Worm (Caenorhabditis elegans) whole organism, L2 larva: ENCODE data around the gene cup-4.
A peak's percentile ranks its signal among the peaks of the same experiment; 100 is the strongest.

Experiments used
- C34F6.9 ChIP-seq: fragments of 150-350 bp; optimal IDR thresholded peaks from 2 replicates; lab custom pipeline; 2014; ENCODE audit warnings: missing biosample characterization, missing genetic modification characterization
- F13H6.1 ChIP-seq: sonication (generic microtip); optimal IDR thresholded peaks from 2 replicates; lab custom pipeline; 2016; ENCODE audit warnings: missing genetic modification characterization, missing compliant biosample characterization
- R02D3.7 ChIP-seq: fragments of 150-350 bp; optimal IDR thresholded peaks from 2 replicates; lab custom pipeline; 2014; ENCODE audit warnings: missing biosample characterization, missing genetic modification characterization
- Y55F3AM.14 ChIP-seq: fragments of 200-800 bp; sonication (Bioruptor generic); optimal IDR thresholded peaks from 2 replicates; lab custom pipeline; 2018; ENCODE audit warnings: mild to moderate bottlenecking, missing genetic modification characterization, missing compliant biosample characterization
- ZK546.5 ChIP-seq: sonication (generic microtip); optimal IDR thresholded peaks from 2 replicates; lab custom pipeline; 2017; ENCODE audit warnings: missing biosample characterization, missing genetic modification characterization
- alr-1 ChIP-seq: fragments of 150-350 bp; optimal IDR thresholded peaks from 2 replicates; lab custom pipeline; 2014; ENCODE audit warnings: missing biosample characterization, missing genetic modification characterization
- aly-2 ChIP-seq: fragments of 150-350 bp; optimal IDR thresholded peaks from 2 replicates; lab custom pipeline; 2014; ENCODE audit warnings: missing biosample characterization, missing genetic modification characterization
- ama-1 ChIP-seq: fragments of 150-350 bp; optimal IDR thresholded peaks from 2 replicates; lab custom pipeline; 2018; ENCODE audit warnings: inconsistent platforms
- blmp-1 ChIP-seq: sonication (generic microtip); optimal IDR thresholded peaks from 2 replicates; lab custom pipeline; 2017; ENCODE audit warnings: missing genetic modification characterization, mild to moderate bottlenecking, missing compliant biosample characterization, antibody characterized with exemption, moderate library complexity; ENCODE audit not compliant: insufficient read depth
- ceh-82 ChIP-seq: fragments of 150-350 bp; optimal IDR thresholded peaks from 2 replicates; lab custom pipeline; 2014; ENCODE audit warnings: missing biosample characterization, missing genetic modification characterization
- crh-2 ChIP-seq: sonication (generic microtip); optimal IDR thresholded peaks from 2 replicates; lab custom pipeline; 2017; ENCODE audit warnings: missing biosample characterization, missing genetic modification characterization
- egl-27 ChIP-seq: sonication (generic microtip); optimal IDR thresholded peaks from 3 replicates; lab custom pipeline; 2017; ENCODE audit warnings: missing biosample characterization, missing genetic modification reagents, missing genetic modification characterization
- elt-1 ChIP-seq: fragments of 150-350 bp; optimal IDR thresholded peaks from 2 replicates; lab custom pipeline; 2014; ENCODE audit warnings: missing biosample characterization, missing genetic modification characterization
- fos-1 ChIP-seq: fragments of 150-350 bp; optimal IDR thresholded peaks from 2 replicates; lab custom pipeline; 2014; ENCODE audit warnings: missing biosample characterization, missing genetic modification characterization
- gmeb-1 ChIP-seq: fragments of 150-350 bp; optimal IDR thresholded peaks from 2 replicates; lab custom pipeline; 2014; ENCODE audit warnings: missing biosample characterization, missing genetic modification characterization
- lin-11 ChIP-seq: fragments of 150-350 bp; sonication (generic microtip); optimal IDR thresholded peaks from 2 replicates; lab custom pipeline; 2014; ENCODE audit warnings: missing biosample characterization, missing genetic modification characterization, inconsistent platforms, mixed read lengths
- lsy-2 ChIP-seq, 2 experiments: fragments of 150-350 bp in 1 of 2; sonication (generic microtip) in 1 of 2; optimal IDR thresholded peaks; 2 replicates each; lab custom pipeline; 2014 to 2017; ENCODE audit warnings: missing biosample characterization in 2 of 2, missing genetic modification characterization in 2 of 2
- mdl-1 ChIP-seq, 2 experiments: fragments of 150-350 bp in 1 of 2; sonication (generic microtip) in 1 of 2; optimal IDR thresholded peaks; 2 replicates each; lab custom pipeline; 2017; ENCODE audit warnings: missing biosample characterization in 2 of 2, missing genetic modification characterization in 2 of 2
- nhr-10 ChIP-seq: sonication (generic microtip); optimal IDR thresholded peaks from 2 replicates; lab custom pipeline; 2017; ENCODE audit warnings: missing biosample characterization, missing genetic modification characterization
- nhr-129 ChIP-seq: fragments of 150-350 bp; optimal IDR thresholded peaks from 2 replicates; lab custom pipeline; 2014; ENCODE audit warnings: missing biosample characterization, missing genetic modification characterization
- nhr-21 ChIP-seq: fragments of 150-350 bp; optimal IDR thresholded peaks from 2 replicates; lab custom pipeline; 2014; ENCODE audit warnings: missing biosample characterization, missing genetic modification characterization
- nhr-237 ChIP-seq: fragments of 150-350 bp; optimal IDR thresholded peaks from 2 replicates; lab custom pipeline; 2014; ENCODE audit warnings: missing biosample characterization, missing genetic modification characterization
- nhr-25 ChIP-seq: fragments of 150-350 bp; sonication (generic microtip); optimal IDR thresholded peaks from 3 replicates; lab custom pipeline; 2014; ENCODE audit warnings: missing biosample characterization, missing genetic modification characterization
- nhr-6 ChIP-seq: fragments of 150-350 bp; optimal IDR thresholded peaks from 2 replicates; lab custom pipeline; 2014; ENCODE audit warnings: missing biosample characterization, missing genetic modification characterization
- nhr-77 ChIP-seq: fragments of 150-350 bp; optimal IDR thresholded peaks from 2 replicates; lab custom pipeline; 2014; ENCODE audit warnings: missing biosample characterization, missing genetic modification characterization
- peb-1 ChIP-seq: fragments of 150-350 bp; optimal IDR thresholded peaks from 2 replicates; lab custom pipeline; 2014; ENCODE audit warnings: missing biosample characterization, missing genetic modification characterization
- sem-4 ChIP-seq: fragments of 150-350 bp; optimal IDR thresholded peaks from 2 replicates; lab custom pipeline; 2014; ENCODE audit warnings: missing biosample characterization, missing genetic modification reagents, missing genetic modification characterization
- skn-1 ChIP-seq: sonication (generic microtip); optimal IDR thresholded peaks from 2 replicates; lab custom pipeline; 2017; ENCODE audit warnings: missing biosample characterization, missing genetic modification characterization
- sma-3 ChIP-seq: sonication (generic microtip); optimal IDR thresholded peaks from 2 replicates; lab custom pipeline; 2016; ENCODE audit warnings: missing genetic modification reagents, missing genetic modification characterization, missing compliant biosample characterization
- sma-9 ChIP-seq, 2 experiments: fragments of 150-350 bp in 1 of 2; sonication (generic microtip) in 1 of 2; optimal IDR thresholded peaks; 2 replicates each; lab custom pipeline; 2014 to 2016; ENCODE audit warnings: missing genetic modification characterization in 2 of 2, mild to moderate bottlenecking in 1 of 2, missing biosample characterization in 1 of 2, missing compliant biosample characterization in 1 of 2, missing genetic modification reagents in 1 of 2, moderate library complexity in 1 of 2
- snpc-4 ChIP-seq: fragments of 150-350 bp; optimal IDR thresholded peaks from 2 replicates; lab custom pipeline; 2014; ENCODE audit warnings: missing biosample characterization, missing genetic modification characterization
- unc-39 ChIP-seq: fragments of 150-350 bp; optimal IDR thresholded peaks from 2 replicates; lab custom pipeline; 2014; ENCODE audit warnings: missing biosample characterization, missing genetic modification characterization
- unc-55 ChIP-seq: fragments of 150-350 bp; sonication (generic microtip); optimal IDR thresholded peaks from 3 replicates; lab custom pipeline; 2014; ENCODE audit warnings: missing biosample characterization, missing genetic modification reagents, missing genetic modification characterization
- unc-62 ChIP-seq: fragments of 150-350 bp; optimal IDR thresholded peaks from 2 replicates; lab custom pipeline; 2014; ENCODE audit warnings: missing biosample characterization, missing genetic modification reagents, missing genetic modification characterization
- zag-1 ChIP-seq: fragments of 150-350 bp; optimal IDR thresholded peaks from 2 replicates; lab custom pipeline; 2014; ENCODE audit warnings: missing biosample characterization, missing genetic modification characterization
- ztf-11 ChIP-seq: sonication (generic microtip); optimal IDR thresholded peaks from 2 replicates; lab custom pipeline; 2017; ENCODE audit warnings: missing biosample characterization, missing genetic modification characterization
- ztf-4 ChIP-seq: fragments of 150-350 bp; optimal IDR thresholded peaks from 2 replicates; lab custom pipeline; 2014; ENCODE audit warnings: missing biosample characterization, missing genetic modification characterization

Gene cup-4

DNA sequence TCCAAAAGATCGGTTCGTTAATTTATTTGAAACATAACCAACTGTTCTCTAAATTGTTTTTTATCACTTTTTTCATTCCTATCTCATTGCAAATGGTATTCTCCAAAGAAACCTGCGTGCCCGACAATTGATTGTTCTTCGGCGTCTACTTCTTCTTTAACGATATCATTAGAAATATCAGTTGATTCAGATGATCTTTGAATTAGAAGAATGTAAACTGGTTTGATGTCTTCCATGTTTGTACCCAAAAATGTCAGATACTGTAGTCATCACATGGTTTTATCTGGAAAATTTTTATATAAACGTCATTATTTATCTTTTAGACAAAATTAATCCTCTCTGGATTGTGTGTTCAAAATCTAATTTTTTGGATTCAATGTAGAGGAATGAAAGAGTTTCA is 31.4 kb downstream of the cup-4 start (continued):
- no peak for TF ChIP-seq R02D3.7 (tag; lab: Kevin White, UChicago)
- no peak for TF ChIP-seq alr-1 (tag; lab: Kevin White, UChicago)
- TF ChIP-seq nhr-237: no peak
- TF ChIP-seq, all 48 proteins: peak for 7

DNA sequence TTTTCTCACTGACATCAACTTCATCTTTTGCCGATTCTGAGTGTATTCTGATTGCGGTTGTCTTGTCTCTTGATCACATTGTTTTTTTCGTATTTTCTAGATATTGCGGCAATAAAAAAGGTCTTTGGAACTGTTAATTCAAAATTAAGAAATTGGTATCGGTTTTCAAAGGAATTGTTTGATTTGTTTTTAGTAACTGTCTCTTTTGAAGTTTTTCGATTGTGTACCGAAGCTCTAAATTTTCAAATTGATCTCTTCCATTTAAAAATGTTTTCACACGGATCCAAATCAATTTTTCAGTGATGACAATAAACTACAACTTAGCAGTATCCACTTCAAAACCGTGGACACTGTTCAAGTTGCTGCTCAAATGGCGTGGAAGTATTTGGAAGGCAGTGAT is 34.4 kb downstream of the cup-4 start, which contains the start of gene best-24:
best-24 (plus strand) TSS at position 301 of the 400 bp plus-strand sequence.
- TF ChIP-seq sma-9 (GFP tag; optimal IDR thresholded peaks at IDR 0.05; lab: Kevin White, UChicago) (no peak), sma-9 (tag; optimal IDR thresholded peaks at IDR 0.05; lab: Kevin White, UChicago) (no peak), sma-3 (GFP tag; lab: Kevin White, UChicago) (no peak), unc-55 (no peak), nhr-129 (tag; lab: Kevin White, UChicago) (no peak), nhr-77 (tag; lab: Kevin White, UChicago) (no peak), zag-1 (no peak), ztf-11 (tag; lab: Kevin White, UChicago) (no peak), aly-2 (tag; lab: Kevin White, UChicago) (no peak), nhr-10 (tag; lab: Kevin White, UChicago) (no peak), nhr-6 (tag; lab: Kevin White, UChicago) (no peak), snpc-4 (no peak), sem-4 (no peak), peb-1 (tag; lab: Kevin White, UChicago) (no peak), alr-1 (tag; lab: Kevin White, UChicago) (no peak), skn-1 (tag; lab: Kevin White, UChicago) (no peak), gmeb-1 (tag; lab: Kevin White, UChicago) (no peak), ZK546.5 (tag; lab: Kevin White, UChicago) (no peak)

DNA sequence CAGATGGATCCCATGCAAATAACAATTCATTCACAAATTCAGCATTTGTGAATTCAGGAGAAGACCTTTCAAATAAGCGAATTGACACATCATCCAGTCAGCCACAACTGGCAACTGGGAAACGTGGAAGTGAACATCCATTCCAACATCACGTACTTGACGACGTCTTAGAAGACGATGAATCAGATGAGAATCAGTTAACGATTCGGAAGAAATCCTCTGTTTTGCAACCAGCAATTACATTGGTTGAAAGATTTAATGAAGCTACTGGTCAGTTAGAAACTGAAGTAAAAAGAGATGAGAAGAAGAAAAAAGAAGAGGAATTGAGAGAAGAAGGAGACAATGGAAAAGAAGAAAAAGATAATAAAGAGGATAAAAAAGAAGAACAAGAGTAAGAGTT is 37.1 kb downstream of the cup-4 start:
- TF ChIP-seq gmeb-1 (tag; lab: Kevin White, UChicago) (no peak), zag-1 (no peak), ztf-11 (tag; lab: Kevin White, UChicago) (no peak), elt-1 (tag; lab: Kevin White, UChicago) (no peak), unc-39 (no peak), ama-1 (lab: Kevin White, UChicago) (no peak), alr-1 (tag; lab: Kevin White, UChicago) (no peak), F13H6.1 (tag; lab: Kevin White, UChicago) (no peak), aly-2 (tag; lab: Kevin White, UChicago) (no peak), nhr-10 (tag; lab: Kevin White, UChicago) (no peak)
- TF ChIP-seq, all 48 proteins: peak for 0

DNA sequence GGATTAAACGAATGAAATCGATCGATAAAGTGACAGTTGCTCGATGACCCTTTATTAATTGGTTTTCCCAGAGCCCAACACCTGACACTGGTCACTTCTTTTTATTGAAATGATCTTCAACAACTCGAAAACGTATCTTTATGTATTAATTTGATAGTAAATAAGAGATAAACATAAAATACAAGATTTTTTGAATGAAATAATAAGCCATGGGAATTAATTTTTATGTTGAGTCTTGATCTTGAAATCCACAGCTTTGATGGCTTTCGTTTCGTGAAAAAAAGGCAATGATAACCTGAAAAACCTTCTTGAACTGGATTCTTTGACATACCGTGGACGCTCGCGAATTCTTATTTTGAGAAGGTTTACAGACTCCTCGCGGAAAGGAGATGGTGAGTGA is 41.2 kb downstream of the cup-4 start, which contains the start of gene pcp-5:
pcp-5 (minus strand) TSS at position 101 of the 400 bp plus-strand sequence.
- no peak for TF ChIP-seq lin-11 (tag; lab: Kevin White, UChicago)
- TF ChIP-seq lsy-2 (tag; optimal IDR thresholded peaks at IDR 0.05; lab: Kevin White, UChicago): peak in 1 of 2 experiments; percentile 6

DNA sequence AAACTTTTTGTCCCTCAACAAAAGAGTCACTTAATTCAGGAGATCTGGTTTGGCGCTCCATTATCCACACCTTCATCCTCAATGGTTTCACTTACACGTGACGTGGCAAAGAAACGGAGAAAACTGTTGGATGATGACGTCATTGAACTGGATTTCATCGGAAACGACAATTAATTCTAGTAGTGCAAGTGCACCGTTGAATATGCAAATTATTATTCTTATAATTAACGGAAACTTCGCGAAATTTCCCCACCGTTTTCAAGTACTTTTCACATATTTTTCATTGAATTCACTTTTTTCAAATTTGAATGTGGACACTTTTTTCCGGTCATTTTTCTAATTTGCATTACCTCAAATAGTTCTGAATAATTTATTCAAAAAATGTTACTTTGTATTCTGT is 43.0 kb downstream of the cup-4 start, which contains the start of gene ZK688.1:
ZK688.1 (plus strand) TSS at position 301 of the 400 bp plus-strand sequence.
- TF ChIP-seq ceh-82 (tag; lab: Kevin White, UChicago) (no peak), blmp-1 (tag; lab: Kevin White, UChicago) (no peak), unc-62 (GFP tag; lab: Kevin White, UChicago) (no peak), Y55F3AM.14 (GFP tag; lab: Kevin White, UChicago) (no peak), nhr-237 (no peak), ztf-4 (no peak), mdl-1 (tag; optimal IDR thresholded peaks at IDR 0.05; lab: Kevin White, UChicago) (no peak), nhr-10 (tag; lab: Kevin White, UChicago) (no peak)

DNA sequence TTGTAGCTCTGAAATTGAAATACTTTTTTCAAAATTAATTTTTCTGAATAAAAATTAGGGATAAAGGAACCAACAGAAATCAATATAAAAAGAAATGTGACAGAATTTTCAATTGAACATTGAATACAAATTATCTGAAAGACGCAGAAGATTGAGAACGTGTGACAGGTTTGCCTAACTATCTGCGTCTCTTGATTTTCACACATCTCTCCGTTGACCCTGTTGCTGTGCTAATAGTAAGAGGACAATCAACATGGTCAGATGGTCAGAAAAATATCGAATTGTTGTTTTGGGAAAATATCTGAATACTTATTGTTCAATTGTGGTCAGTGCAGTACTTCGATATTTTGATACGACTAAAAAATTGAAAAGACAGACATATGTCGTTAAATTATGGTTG is 45.3 kb downstream of the cup-4 start, which contains the start of gene ZK688.7:
ZK688.7 (minus strand) TSS at position 14 of the 400 bp plus-strand sequence.
- TF ChIP-seq nhr-129 (tag; lab: Kevin White, UChicago) (peak; percentile 57), egl-27 (no peak), elt-1 (tag; lab: Kevin White, UChicago) (no peak), lsy-2 (tag; optimal IDR thresholded peaks at IDR 0.05; lab: Kevin White, UChicago) (peak in 1 of 2 experiments; percentile 38), ZK546.5 (tag; lab: Kevin White, UChicago) (no peak), snpc-4 (no peak), sma-9 (GFP tag; optimal IDR thresholded peaks at IDR 0.05; lab: Kevin White, UChicago) (no peak), sma-9 (tag; optimal IDR thresholded peaks at IDR 0.05; lab: Kevin White, UChicago) (no peak), nhr-21 (tag; lab: Kevin White, UChicago) (no peak), C34F6.9 (tag; lab: Kevin White, UChicago) (peak; percentile 51), fos-1 (tag; lab: Kevin White, UChicago) (peak; percentile 4), ama-1 (lab: Kevin White, UChicago) (no peak), crh-2 (tag; lab: Kevin White, UChicago) (peak; percentile 13), nhr-25 (tag; lab: Kevin White, UChicago) (peak; percentile 56)
